Fruit fly (Drosophila melanogaster) whole organism, embryonic: Measurements from ENCODE around the gene CG14000.

Experiments
- CG10147 ChIP-seq: fragments of 200-800 bp; sonication (Bioruptor generic); optimal IDR thresholded peaks from 2 replicates; lab custom pipeline; 2019; ENCODE audit warnings: missing biosample characterization, mild to moderate bottlenecking, missing genetic modification characterization, moderate library complexity
- CG15011 ChIP-seq: fragments of 200-800 bp; sonication (Bioruptor generic); optimal IDR thresholded peaks from 3 replicates; lab custom pipeline; 2018; ENCODE audit warnings: missing biosample characterization, mild to moderate bottlenecking, missing genetic modification characterization
- CG17612 ChIP-seq: fragments of 200-800 bp; sonication (Bioruptor generic); IDR thresholded peaks from 2 replicates; pipeline ENCODE4 v1.3.6; 2022; ENCODE audit warnings: missing biosample characterization, missing genetic modification characterization
- CG3163 ChIP-seq: fragments of 200-800 bp; sonication (Bioruptor generic); optimal IDR thresholded peaks from 3 replicates; lab custom pipeline; 2016; ENCODE audit warnings: missing biosample characterization, missing genetic modification characterization
- Gug ChIP-seq: fragments of 200-800 bp; sonication (Bioruptor generic); IDR thresholded peaks from 4 replicates; pipeline ENCODE4 v1.3.6; 2022; ENCODE audit warnings: missing biosample characterization, missing genetic modification characterization
- Optix ChIP-seq: fragments of 200-800 bp; sonication (Bioruptor generic); IDR thresholded peaks from 3 replicates; pipeline ENCODE4 v1.3.6; 2022; ENCODE audit warnings: missing biosample characterization, missing genetic modification characterization
- Xrp1 ChIP-seq: fragments of 200-800 bp; sonication (Bioruptor generic); IDR thresholded peaks from 2 replicates; pipeline ENCODE4 v1.3.6; 2022; ENCODE audit warnings: missing biosample characterization, missing genetic modification characterization
- stwl ChIP-seq: fragments of 200-800 bp; sonication (Bioruptor generic); optimal IDR thresholded peaks from 3 replicates; lab custom pipeline; 2018; ENCODE audit warnings: missing biosample characterization, mild to moderate bottlenecking, missing genetic modification characterization, moderate library complexity

dm6 chr2L:5866791-5867190 lies 43.3 kb downstream of the CG14000 start:
- TF ChIP-seq Optix (GFP tag; lab: Robert Waterston, UW): no peak
- TF ChIP-seq CG17612 (GFP tag; lab: Robert Waterston, UW): no peak
- no peak for TF ChIP-seq CG10147 (GFP tag; lab: Kevin White, UChicago)
- no peak for TF ChIP-seq CG15011 (GFP tag; lab: Kevin White, UChicago)
- no peak for TF ChIP-seq Xrp1
- TF ChIP-seq CG3163 (GFP tag; lab: Kevin White, UChicago): no peak
- no peak for TF ChIP-seq stwl
- TF ChIP-seq Gug: no peak
